Fruit fly (Drosophila melanogaster) whole organism, embryonic: Measurements from ENCODE around the gene Nepl18.

Experiments used
- Atf-2 ChIP-seq: fragments of 200-800 bp; sonication (Bioruptor generic); optimal IDR thresholded peaks from 2 replicates; lab custom pipeline; 2016; ENCODE audit warnings: missing biosample characterization, missing genetic modification characterization
- C15 ChIP-seq: fragments of 200-800 bp; sonication (Bioruptor generic); IDR thresholded peaks from 3 replicates; pipeline ENCODE4 v1.3.6; 2022; ENCODE audit warnings: missing biosample characterization, missing genetic modification characterization
- CG10431 ChIP-seq: fragments of 200-800 bp; sonication (Bioruptor generic); optimal IDR thresholded peaks from 3 replicates; lab custom pipeline; 2018; ENCODE audit warnings: missing biosample characterization, mild to moderate bottlenecking, missing genetic modification characterization
- CG11504 ChIP-seq: fragments of 200-800 bp; sonication (Bioruptor generic); optimal IDR thresholded peaks from 3 replicates; lab custom pipeline; 2019; ENCODE audit warnings: missing biosample characterization, mild to moderate bottlenecking, missing genetic modification characterization, moderate library complexity
- CG11696 ChIP-seq: fragments of 200-800 bp; sonication (Bioruptor generic); IDR thresholded peaks from 2 replicates; pipeline ENCODE4 v1.3.6; 2022; ENCODE audit warnings: missing biosample characterization, missing genetic modification characterization
- CG11723 ChIP-seq: fragments of 200-800 bp; sonication (Bioruptor generic); optimal IDR thresholded peaks from 2 replicates; lab custom pipeline; 2017; ENCODE audit warnings: missing biosample characterization, mild to moderate bottlenecking, missing genetic modification characterization
- CG12071 ChIP-seq: fragments of 200-800 bp; sonication (Bioruptor generic); optimal IDR thresholded peaks from 3 replicates; lab custom pipeline; 2018; ENCODE audit warnings: missing biosample characterization, mild to moderate bottlenecking, missing genetic modification characterization
- CG12769 ChIP-seq: fragments of 200-800 bp; sonication (Bioruptor generic); optimal IDR thresholded peaks from 2 replicates; lab custom pipeline; 2019; ENCODE audit warnings: missing biosample characterization, mild to moderate bottlenecking, missing genetic modification characterization, moderate library complexity
- CG13296 ChIP-seq: fragments of 200-800 bp; sonication (Bioruptor generic); optimal IDR thresholded peaks from 3 replicates; lab custom pipeline; 2018; ENCODE audit warnings: missing biosample characterization, mild to moderate bottlenecking, missing genetic modification characterization
- CG13424 ChIP-seq: fragments of 200-800 bp; sonication (Bioruptor generic); optimal IDR thresholded peaks from 2 replicates; lab custom pipeline; 2019; ENCODE audit warnings: missing biosample characterization, mild to moderate bottlenecking, missing genetic modification characterization, moderate library complexity
- CG16779 ChIP-seq: fragments of 200-800 bp; sonication (Bioruptor generic); IDR thresholded peaks from 2 replicates; pipeline ENCODE4 v1.3.6; 2022; ENCODE audit warnings: missing biosample characterization, missing genetic modification characterization
- CG17361 ChIP-seq: fragments of 200-800 bp; sonication (Bioruptor generic); IDR thresholded peaks from 3 replicates; pipeline ENCODE4 v1.3.6; 2022; ENCODE audit warnings: missing biosample characterization, missing genetic modification characterization
- CG17612 ChIP-seq: fragments of 200-800 bp; sonication (Bioruptor generic); IDR thresholded peaks from 2 replicates; pipeline ENCODE4 v1.3.6; 2022; ENCODE audit warnings: missing biosample characterization, missing genetic modification characterization
- CG18262 ChIP-seq: fragments of 200-800 bp; optimal IDR thresholded peaks from 3 replicates; lab custom pipeline; 2019; ENCODE audit warnings: missing biosample characterization, mild to moderate bottlenecking, missing genetic modification characterization, moderate library complexity
- CG2712 ChIP-seq: fragments of 200-800 bp; optimal IDR thresholded peaks from 3 replicates; lab custom pipeline; 2019; ENCODE audit warnings: missing biosample characterization, mild to moderate bottlenecking, missing genetic modification characterization, moderate library complexity
- CG3065 ChIP-seq: fragments of 200-800 bp; sonication (Bioruptor generic); optimal IDR thresholded peaks from 2 replicates; lab custom pipeline; 2016; ENCODE audit warnings: missing biosample characterization, missing genetic modification characterization
- CG33213 ChIP-seq: fragments of 200-800 bp; sonication (Bioruptor generic); optimal IDR thresholded peaks from 3 replicates; lab custom pipeline; 2016; ENCODE audit warnings: missing biosample characterization, missing genetic modification characterization
- CG34376 ChIP-seq: fragments of 200-800 bp; sonication (Bioruptor generic); optimal IDR thresholded peaks from 2 replicates; lab custom pipeline; 2018; ENCODE audit warnings: missing biosample characterization, mild to moderate bottlenecking, missing genetic modification characterization
- CG4730 ChIP-seq: fragments of 200-800 bp; sonication (Bioruptor generic); IDR thresholded peaks from 2 replicates; pipeline ENCODE4 v1.3.6; 2022; ENCODE audit warnings: missing biosample characterization, missing genetic modification characterization
- CG6654 ChIP-seq: fragments of 200-800 bp; sonication (Bioruptor generic); optimal IDR thresholded peaks from 2 replicates; lab custom pipeline; 2017; ENCODE audit warnings: missing biosample characterization, mild to moderate bottlenecking, missing genetic modification characterization
- CG6813 ChIP-seq: fragments of 200-800 bp; sonication (Bioruptor generic); optimal IDR thresholded peaks from 2 replicates; lab custom pipeline; 2017; ENCODE audit warnings: missing biosample characterization, missing genetic modification characterization, mild to moderate bottlenecking, moderate library complexity, missing genetic modification reagents
- CG7963 ChIP-seq: fragments of 200-800 bp; sonication (Bioruptor generic); IDR thresholded peaks from 3 replicates; pipeline ENCODE4 v1.3.6; 2022; ENCODE audit warnings: missing biosample characterization, missing genetic modification characterization; ENCODE audit not compliant: partially characterized antibody
- CG8924 ChIP-seq: fragments of 200-800 bp; optimal IDR thresholded peaks from 3 replicates; lab custom pipeline; 2019; ENCODE audit warnings: missing biosample characterization, mild to moderate bottlenecking, missing genetic modification characterization, moderate library complexity
- D ChIP-seq, 2 experiments: fragments of 200-800 bp in 1 of 2; fragments of >200 bp in 1 of 2; sonication (Bioruptor generic) in 1 of 2; optimal IDR thresholded peaks; 2 replicates in 1 of 2; 3 replicates in 1 of 2; lab custom pipeline; 2017; ENCODE audit warnings: mild to moderate bottlenecking in 1 of 2, missing biosample characterization in 1 of 2, missing genetic modification characterization in 1 of 2, missing genetic modification reagents in 1 of 2
- Dip3 ChIP-seq: fragments of 200-800 bp; sonication (Bioruptor generic); optimal IDR thresholded peaks from 3 replicates; lab custom pipeline; 2016; ENCODE audit warnings: missing biosample characterization, missing genetic modification characterization
- Doc2 ChIP-seq: fragments of 200-800 bp; sonication (Bioruptor generic); IDR thresholded peaks from 2 replicates; pipeline ENCODE4 v1.3.6; 2022; ENCODE audit warnings: missing biosample characterization, missing genetic modification characterization
- Hey ChIP-seq: fragments of 200-800 bp; sonication (Bioruptor generic); optimal IDR thresholded peaks from 3 replicates; lab custom pipeline; 2018; ENCODE audit warnings: missing biosample characterization, mild to moderate bottlenecking, missing genetic modification characterization
- Kr ChIP-seq: fragments of 200-800 bp; sonication (Bioruptor generic); optimal IDR thresholded peaks from 2 replicates; lab custom pipeline; 2017; ENCODE audit warnings: missing biosample characterization, mild to moderate bottlenecking, missing genetic modification characterization
- NC2α ChIP-seq: fragments of 200-800 bp; sonication (Bioruptor generic); optimal IDR thresholded peaks from 2 replicates; lab custom pipeline; 2016; ENCODE audit warnings: missing biosample characterization, missing genetic modification characterization
- Pdp1 ChIP-seq, 2 experiments: fragments of 200-800 bp; sonication (Bioruptor generic); optimal IDR thresholded peaks; 3 replicates each; lab custom pipeline; 2016; ENCODE audit warnings: missing biosample characterization in 2 of 2, missing genetic modification characterization in 2 of 2, mild to moderate bottlenecking in 1 of 2, moderate library complexity in 1 of 2
- Six4 ChIP-seq: fragments of 200-800 bp; sonication (Bioruptor generic); optimal IDR thresholded peaks from 2 replicates; lab custom pipeline; 2016; ENCODE audit warnings: missing biosample characterization, missing genetic modification characterization
- Sox100B ChIP-seq: fragments of 200-800 bp; sonication (Bioruptor generic); optimal IDR thresholded peaks from 3 replicates; lab custom pipeline; 2018; ENCODE audit warnings: missing biosample characterization, mild to moderate bottlenecking, missing genetic modification characterization
- YL-1 ChIP-seq: fragments of 200-800 bp; sonication (Bioruptor generic); optimal IDR thresholded peaks from 3 replicates; lab custom pipeline; 2017; ENCODE audit warnings: missing biosample characterization, mild to moderate bottlenecking, missing genetic modification characterization
- ab ChIP-seq: fragments of 200-800 bp; sonication (Bioruptor generic); optimal IDR thresholded peaks from 2 replicates; lab custom pipeline; 2016; ENCODE audit warnings: missing biosample characterization, missing genetic modification characterization
- ci ChIP-seq: fragments of 200-800 bp; sonication (Bioruptor generic); IDR thresholded peaks from 3 replicates; pipeline ENCODE4 v1.3.6; 2022; ENCODE audit warnings: missing biosample characterization, missing genetic modification characterization
- dmrt11E ChIP-seq: fragments of 200-800 bp; sonication (Bioruptor generic); optimal IDR thresholded peaks from 3 replicates; lab custom pipeline; 2018; ENCODE audit warnings: missing biosample characterization, mild to moderate bottlenecking, missing genetic modification characterization, moderate library complexity
- dmrt99B ChIP-seq: fragments of 200-800 bp; sonication (Bioruptor generic); optimal IDR thresholded peaks from 2 replicates; lab custom pipeline; 2018; ENCODE audit warnings: missing biosample characterization, mild to moderate bottlenecking, missing genetic modification characterization, moderate library complexity
- eyg ChIP-seq: fragments of 200-800 bp; sonication (Bioruptor generic); optimal IDR thresholded peaks from 3 replicates; lab custom pipeline; 2016; ENCODE audit warnings: missing biosample characterization, missing genetic modification characterization
- lilli ChIP-seq: fragments of 200-800 bp; sonication (Bioruptor generic); optimal IDR thresholded peaks from 3 replicates; lab custom pipeline; 2016; ENCODE audit warnings: missing biosample characterization, missing genetic modification characterization
- pfk ChIP-seq: fragments of 200-800 bp; sonication (Bioruptor generic); optimal IDR thresholded peaks from 2 replicates; lab custom pipeline; 2018; ENCODE audit warnings: missing biosample characterization, mild to moderate bottlenecking, missing genetic modification characterization, moderate library complexity
- ranshi ChIP-seq: fragments of 200-800 bp; sonication (Bioruptor generic); IDR thresholded peaks from 2 replicates; pipeline ENCODE4 v1.3.6; 2022; ENCODE audit warnings: missing biosample characterization, missing genetic modification characterization
- rib ChIP-seq: fragments of 200-800 bp; sonication (Bioruptor generic); IDR thresholded peaks from 2 replicates; pipeline ENCODE4 v1.3.6; 2022; ENCODE audit warnings: missing biosample characterization, missing genetic modification characterization
- row ChIP-seq: fragments of 200-800 bp; sonication (Bioruptor generic); IDR thresholded peaks from 3 replicates; pipeline ENCODE4 v1.3.6; 2022; ENCODE audit warnings: missing biosample characterization, missing genetic modification characterization
- tap ChIP-seq: fragments of 200-800 bp; optimal IDR thresholded peaks from 3 replicates; lab custom pipeline; 2019; ENCODE audit warnings: missing biosample characterization, mild to moderate bottlenecking, missing genetic modification characterization, moderate library complexity
- tin ChIP-seq: fragments of 200-800 bp; sonication (Bioruptor generic); optimal IDR thresholded peaks from 3 replicates; lab custom pipeline; 2016; ENCODE audit warnings: missing biosample characterization, missing genetic modification characterization
- twi ChIP-seq: fragments of 200-800 bp; optimal IDR thresholded peaks from 2 replicates; lab custom pipeline; 2019; ENCODE audit warnings: missing biosample characterization, mild to moderate bottlenecking, missing genetic modification characterization, moderate library complexity
- tx ChIP-seq: fragments of 200-800 bp; sonication (Bioruptor generic); optimal IDR thresholded peaks from 2 replicates; lab custom pipeline; 2016; ENCODE audit warnings: missing biosample characterization, missing genetic modification characterization
- wor ChIP-seq: fragments of 200-800 bp; sonication (Bioruptor generic); IDR thresholded peaks from 2 replicates; pipeline ENCODE4 v1.3.6; 2022; ENCODE audit warnings: missing biosample characterization, missing genetic modification characterization
- yki ChIP-seq: fragments of >200 bp; optimal IDR thresholded peaks from 3 replicates; lab custom pipeline; 2018
- zf30C ChIP-seq: fragments of 200-800 bp; sonication (Bioruptor generic); optimal IDR thresholded peaks from 3 replicates; lab custom pipeline; 2018; ENCODE audit warnings: missing biosample characterization, mild to moderate bottlenecking, missing genetic modification characterization

Gene Nepl18

dm6 chr3R:28847547-28848316 is 27.7 kb upstream of the Nepl18 start (continued):
- TF ChIP-seq Doc2 (no peak), Atf-2 (GFP tag; lab: Kevin White, UChicago) (no peak), CG7963 (GFP tag; lab: Robert Waterston, UW) (no peak), ab (no peak), tap (peak; percentile 8), zf30C (GFP tag; lab: Kevin White, UChicago) (no peak), CG12769 (no peak), CG11696 (GFP tag; lab: Robert Waterston, UW) (no peak), CG8924 (tag; lab: Kevin White, UChicago) (peak; percentile 15), YL-1 (GFP tag; lab: Kevin White, UChicago) (no peak), ci (0 out of 3 replicates have a peak, but pooled peaks have one; percentile 7), tin (GFP tag; lab: Kevin White, UChicago) (no peak), tx (no peak), CG17361 (GFP tag; lab: Robert Waterston, UW) (peak; percentile 52; the same call in 2 of the 3 replicates), dmrt11E (tag; lab: Kevin White, UChicago) (peak; percentile 40), row (GFP tag; lab: Robert Waterston, UW) (peak; percentile 47; the same call in 2 of the 3 replicates), CG18262 (tag; lab: Kevin White, UChicago) (peak; percentile 59), Hey (peak; percentile 84), wor (GFP tag; lab: Robert Waterston, UW) (no peak), CG11723 (GFP tag; lab: Kevin White, UChicago) (no peak), CG13424 (tag; lab: Kevin White, UChicago) (peak; percentile 23), NC2α (GFP tag; lab: Kevin White, UChicago) (no peak), C15 (GFP tag; lab: Robert Waterston, UW) (no peak), dmrt99B (tag; lab: Kevin White, UChicago) (peak; percentile 34), Pdp1 (GFP tag; optimal IDR thresholded peaks at IDR 0.05; lab: Kevin White, UChicago) (no peak), CG6654 (GFP tag; lab: Kevin White, UChicago) (no peak), CG16779 (GFP tag; lab: Robert Waterston, UW) (no peak), D (optimal IDR thresholded peaks at IDR 0.05; lab: Kevin White, UChicago) (no peak), D (GFP tag; optimal IDR thresholded peaks at IDR 0.05; lab: Kevin White, UChicago) (peak; percentile 13), Six4 (GFP tag; lab: Kevin White, UChicago) (no peak), CG11504 (tag; lab: Kevin White, UChicago) (peak; percentile 55), pfk (GFP tag; lab: Kevin White, UChicago) (no peak), CG34376 (GFP tag; lab: Kevin White, UChicago) (no peak), rib (GFP tag; lab: Robert Waterston, UW) (no peak), twi (tag; lab: Kevin White, UChicago) (no peak), CG12071 (no peak), CG13296 (GFP tag; lab: Kevin White, UChicago) (no peak), CG33213 (GFP tag; lab: Kevin White, UChicago) (no peak), CG4730 (GFP tag; lab: Robert Waterston, UW) (no peak), ranshi (no peak), Dip3 (no peak), Sox100B (GFP tag; lab: Kevin White, UChicago) (peak; percentile 28), yki (lab: Kevin White, UChicago) (no peak), CG2712 (peak; percentile 24), CG3065 (no peak), CG17612 (GFP tag; lab: Robert Waterston, UW) (no peak), lilli (GFP tag; lab: Kevin White, UChicago) (no peak), CG10431 (GFP tag; lab: Kevin White, UChicago) (no peak), CG6813 (GFP tag; lab: Kevin White, UChicago) (no peak), eyg (no peak), Kr (GFP tag; lab: Kevin White, UChicago) (no peak)
